Fruit fly (Drosophila melanogaster) whole organism, prepupa: ENCODE data around the gene mre11.

Experiments
- CG10631 ChIP-seq: fragments of 200-800 bp; sonication (Bioruptor generic); optimal IDR thresholded peaks from 2 replicates; lab custom pipeline; 2016; ENCODE audit warnings: missing biosample characterization, missing genetic modification characterization
- CG10669 ChIP-seq: fragments of 200-800 bp; sonication (Bioruptor generic); optimal IDR thresholded peaks from 3 replicates; lab custom pipeline; 2018; ENCODE audit warnings: missing biosample characterization, mild to moderate bottlenecking, missing genetic modification characterization, moderate library complexity
- CG11294 ChIP-seq: fragments of 200-800 bp; sonication (Bioruptor generic); IDR thresholded peaks from 2 replicates; pipeline ENCODE4 v1.3.6; 2022; ENCODE audit warnings: missing biosample characterization, missing genetic modification characterization
- CG11762 ChIP-seq: fragments of 200-800 bp; sonication (Bioruptor generic); optimal IDR thresholded peaks from 3 replicates; lab custom pipeline; 2016; ENCODE audit warnings: missing biosample characterization, missing genetic modification characterization; ENCODE audit not compliant: insufficient read depth
- CG15336 ChIP-seq: fragments of 200-800 bp; sonication (Bioruptor generic); IDR thresholded peaks from 2 replicates; pipeline ENCODE4 v1.3.6; 2022; ENCODE audit warnings: missing biosample characterization, missing genetic modification characterization
- CG31627 ChIP-seq: fragments of 200-800 bp; sonication (Bioruptor generic); optimal IDR thresholded peaks from 3 replicates; lab custom pipeline; 2016; ENCODE audit warnings: missing biosample characterization, missing genetic modification characterization
- CG32006 ChIP-seq: fragments of 200-800 bp; sonication (Bioruptor generic); optimal IDR thresholded peaks from 3 replicates; lab custom pipeline; 2017; ENCODE audit warnings: missing biosample characterization, mild to moderate bottlenecking, missing genetic modification characterization
- CG34406 ChIP-seq: fragments of 200-800 bp; sonication (Bioruptor generic); optimal IDR thresholded peaks from 3 replicates; lab custom pipeline; 2016; ENCODE audit warnings: missing biosample characterization, missing genetic modification characterization
- CG3919 ChIP-seq: fragments of 200-800 bp; sonication (Bioruptor generic); optimal IDR thresholded peaks from 3 replicates; lab custom pipeline; 2016; ENCODE audit warnings: missing biosample characterization, missing genetic modification characterization
- CG4318 ChIP-seq: fragments of 200-800 bp; sonication (Bioruptor generic); optimal IDR thresholded peaks from 3 replicates; lab custom pipeline; 2017; ENCODE audit warnings: missing biosample characterization, mild to moderate bottlenecking, missing genetic modification characterization
- CG6163 ChIP-seq: fragments of 200-800 bp; sonication (Bioruptor generic); IDR thresholded peaks from 3 replicates; pipeline ENCODE4 v1.3.6; 2022; ENCODE audit warnings: missing biosample characterization, missing genetic modification characterization
- CG6808 ChIP-seq: fragments of 200-800 bp; sonication (Bioruptor generic); optimal IDR thresholded peaks from 3 replicates; lab custom pipeline; 2017; ENCODE audit warnings: missing biosample characterization, missing genetic modification characterization, mild to moderate bottlenecking, moderate library complexity, missing genetic modification reagents
- CG6854 ChIP-seq: fragments of 200-800 bp; sonication (Bioruptor generic); optimal IDR thresholded peaks from 2 replicates; lab custom pipeline; 2017; ENCODE audit warnings: missing biosample characterization, mild to moderate bottlenecking, missing genetic modification characterization
- CG7368 ChIP-seq: fragments of 200-800 bp; sonication (Bioruptor generic); optimal IDR thresholded peaks from 3 replicates; lab custom pipeline; 2016; ENCODE audit warnings: missing biosample characterization, missing genetic modification characterization
- CG8119 ChIP-seq: fragments of 200-800 bp; sonication (Bioruptor generic); IDR thresholded peaks from 3 replicates; pipeline ENCODE4 v1.3.6; 2022; ENCODE audit warnings: missing biosample characterization, missing genetic modification characterization
- CG8632 ChIP-seq: fragments of 200-800 bp; sonication (Bioruptor generic); optimal IDR thresholded peaks from 3 replicates; lab custom pipeline; 2016; ENCODE audit warnings: missing biosample characterization, missing genetic modification characterization
- CG9139 ChIP-seq: fragments of 200-800 bp; sonication (Bioruptor generic); optimal IDR thresholded peaks from 3 replicates; lab custom pipeline; 2017; ENCODE audit warnings: missing biosample characterization, mild to moderate bottlenecking, missing genetic modification characterization
- Eip75B ChIP-seq: fragments of 200-800 bp; sonication (Bioruptor generic); optimal IDR thresholded peaks from 3 replicates; lab custom pipeline; 2016; ENCODE audit warnings: missing biosample characterization, missing genetic modification characterization
- Eip93F ChIP-seq: fragments of 200-800 bp; sonication (Bioruptor generic); optimal IDR thresholded peaks from 2 replicates; lab custom pipeline; 2016; ENCODE audit warnings: missing biosample characterization, mild to moderate bottlenecking, missing genetic modification characterization
- Ets21C ChIP-seq: fragments of 200-800 bp; sonication (Bioruptor generic); optimal IDR thresholded peaks from 3 replicates; lab custom pipeline; 2016; ENCODE audit warnings: missing biosample characterization, missing genetic modification characterization
- Ets96B ChIP-seq: fragments of 200-800 bp; optimal IDR thresholded peaks from 2 replicates; lab custom pipeline; 2019; ENCODE audit warnings: missing biosample characterization, mild to moderate bottlenecking, missing genetic modification characterization, moderate library complexity
- Gug ChIP-seq: fragments of 200-800 bp; sonication (Bioruptor generic); IDR thresholded peaks from 2 replicates; pipeline ENCODE4 v1.3.6; 2022; ENCODE audit warnings: missing biosample characterization, missing genetic modification characterization
- Hr38 ChIP-seq: sonication (Bioruptor generic); optimal IDR thresholded peaks from 2 replicates; lab custom pipeline; 2016; ENCODE audit warnings: missing biosample characterization, missing genetic modification characterization
- Hr39 ChIP-seq: fragments of 200-800 bp; sonication (Bioruptor generic); optimal IDR thresholded peaks from 2 replicates; lab custom pipeline; 2016; ENCODE audit warnings: missing biosample characterization, missing genetic modification characterization
- Hr4 ChIP-seq: fragments of 200-800 bp; sonication (Bioruptor generic); optimal IDR thresholded peaks from 3 replicates; lab custom pipeline; 2016; ENCODE audit warnings: missing biosample characterization, missing genetic modification characterization
- Lpt ChIP-seq: fragments of 200-800 bp; sonication (Bioruptor generic); optimal IDR thresholded peaks from 3 replicates; lab custom pipeline; 2016; ENCODE audit warnings: missing biosample characterization, missing genetic modification characterization
- OdsH ChIP-seq: fragments of 200-800 bp; sonication (Bioruptor generic); optimal IDR thresholded peaks from 3 replicates; lab custom pipeline; 2016; ENCODE audit warnings: missing biosample characterization, missing genetic modification characterization
- Smox ChIP-seq: fragments of 200-800 bp; sonication (Bioruptor generic); optimal IDR thresholded peaks from 3 replicates; lab custom pipeline; 2016; ENCODE audit warnings: missing biosample characterization, missing genetic modification characterization
- Sox14 ChIP-seq: fragments of 200-800 bp; sonication (Bioruptor generic); optimal IDR thresholded peaks from 3 replicates; lab custom pipeline; 2016; ENCODE audit warnings: missing biosample characterization, missing genetic modification characterization
- achi ChIP-seq: fragments of 200-800 bp; sonication (Bioruptor generic); optimal IDR thresholded peaks from 3 replicates; lab custom pipeline; 2016; ENCODE audit warnings: missing biosample characterization, missing genetic modification characterization
- acj6 ChIP-seq: fragments of 200-800 bp; sonication (Bioruptor generic); optimal IDR thresholded peaks from 3 replicates; lab custom pipeline; 2016; ENCODE audit warnings: missing biosample characterization, missing genetic modification characterization
- cyc ChIP-seq: fragments of 200-800 bp; sonication (Bioruptor generic); optimal IDR thresholded peaks from 3 replicates; lab custom pipeline; 2016; ENCODE audit warnings: missing biosample characterization, missing genetic modification characterization
- dac ChIP-seq: fragments of 200-800 bp; sonication (Bioruptor generic); optimal IDR thresholded peaks from 2 replicates; lab custom pipeline; 2017; ENCODE audit warnings: missing biosample characterization, mild to moderate bottlenecking, missing genetic modification characterization
- eg ChIP-seq: fragments of 200-800 bp; sonication (Bioruptor generic); IDR thresholded peaks from 3 replicates; pipeline ENCODE4 v1.3.6; 2022; ENCODE audit warnings: missing biosample characterization, missing genetic modification characterization
- esn ChIP-seq: fragments of 200-800 bp; sonication (Bioruptor generic); optimal IDR thresholded peaks from 2 replicates; lab custom pipeline; 2016; ENCODE audit warnings: missing biosample characterization, mild to moderate bottlenecking, missing genetic modification characterization, moderate library complexity
- fd85E ChIP-seq: fragments of 200-800 bp; sonication (Bioruptor generic); optimal IDR thresholded peaks from 3 replicates; lab custom pipeline; 2016; ENCODE audit warnings: missing biosample characterization, missing genetic modification characterization
- fkh ChIP-seq: fragments of 200-800 bp; sonication (Bioruptor generic); optimal IDR thresholded peaks from 3 replicates; lab custom pipeline; 2017; ENCODE audit warnings: missing biosample characterization, mild to moderate bottlenecking, missing genetic modification characterization, moderate library complexity
- lz ChIP-seq: fragments of 200-800 bp; sonication (Bioruptor generic); optimal IDR thresholded peaks from 3 replicates; lab custom pipeline; 2016; ENCODE audit warnings: missing biosample characterization, missing genetic modification characterization
- net ChIP-seq: fragments of 200-800 bp; sonication (Bioruptor generic); optimal IDR thresholded peaks from 3 replicates; lab custom pipeline; 2016; ENCODE audit warnings: missing biosample characterization, missing genetic modification characterization
- salr ChIP-seq, 2 experiments: fragments of 200-800 bp; sonication (Bioruptor generic); optimal IDR thresholded peaks; 3 replicates each; lab custom pipeline; 2016 to 2018; ENCODE audit warnings: missing biosample characterization in 2 of 2, missing genetic modification characterization in 2 of 2, mild to moderate bottlenecking in 1 of 2
- spab ChIP-seq: fragments of 200-800 bp; sonication (Bioruptor generic); optimal IDR thresholded peaks from 2 replicates; lab custom pipeline; 2017; ENCODE audit warnings: missing biosample characterization, mild to moderate bottlenecking, missing genetic modification characterization, missing genetic modification reagents
- ss ChIP-seq, 2 experiments: fragments of 200-800 bp; sonication (Bioruptor generic); optimal IDR thresholded peaks; 2 replicates in 1 of 2; 3 replicates in 1 of 2; lab custom pipeline; 2017 to 2018; ENCODE audit warnings: mild to moderate bottlenecking in 2 of 2, missing biosample characterization in 2 of 2, missing genetic modification characterization in 2 of 2, moderate library complexity in 1 of 2
- svp ChIP-seq: fragments of 200-800 bp; sonication (Bioruptor generic); peaks from one replicate; lab custom pipeline; 2016; ENCODE audit warnings: missing biosample characterization, missing genetic modification characterization
- topi ChIP-seq: fragments of 200-800 bp; sonication (Bioruptor generic); optimal IDR thresholded peaks from 3 replicates; lab custom pipeline; 2016; ENCODE audit warnings: missing biosample characterization, missing genetic modification characterization

Gene mre11

dm6 chr2L:11322115-11322514, 40.2 kb downstream of the mre11 start (continued):
- no peak for TF ChIP-seq CG34406 (GFP tag; lab: Kevin White, UChicago)
- TF ChIP-seq CG10631 (GFP tag; lab: Kevin White, UChicago) = no peak
- peak; percentile 32 for TF ChIP-seq Ets96B (tag; lab: Kevin White, UChicago)
- TF ChIP-seq CG7368 = no peak
- no peak for TF ChIP-seq CG6163 (GFP tag; lab: Robert Waterston, UW)
- peak; percentile 35 for TF ChIP-seq CG3919 (GFP tag; lab: Kevin White, UChicago)
- no peak for TF ChIP-seq net (GFP tag; lab: Kevin White, UChicago)
- TF ChIP-seq eg = no peak
- TF ChIP-seq CG11762 (GFP tag; lab: Kevin White, UChicago) = no peak
- no peak for TF ChIP-seq salr (GFP tag; optimal IDR thresholded peaks at IDR 0.05; lab: Kevin White, UChicago)
- peak; percentile 45 for TF ChIP-seq OdsH
- TF ChIP-seq acj6 (GFP tag; lab: Kevin White, UChicago) = peak; percentile 44
- peak; percentile 4 for TF ChIP-seq esn
- no peak for TF ChIP-seq CG4318 (GFP tag; lab: Kevin White, UChicago)
- TF ChIP-seq CG15336 = 0 out of 2 replicates have a peak, but pooled peaks have one; percentile 17
- no peak for TF ChIP-seq CG6854 (GFP tag; lab: Kevin White, UChicago)
- TF ChIP-seq CG9139 (GFP tag; lab: Kevin White, UChicago) = no peak
- TF ChIP-seq cyc (GFP tag; lab: Kevin White, UChicago) = no peak
- TF ChIP-seq, all 60 proteins: peak for 15

DNA sequence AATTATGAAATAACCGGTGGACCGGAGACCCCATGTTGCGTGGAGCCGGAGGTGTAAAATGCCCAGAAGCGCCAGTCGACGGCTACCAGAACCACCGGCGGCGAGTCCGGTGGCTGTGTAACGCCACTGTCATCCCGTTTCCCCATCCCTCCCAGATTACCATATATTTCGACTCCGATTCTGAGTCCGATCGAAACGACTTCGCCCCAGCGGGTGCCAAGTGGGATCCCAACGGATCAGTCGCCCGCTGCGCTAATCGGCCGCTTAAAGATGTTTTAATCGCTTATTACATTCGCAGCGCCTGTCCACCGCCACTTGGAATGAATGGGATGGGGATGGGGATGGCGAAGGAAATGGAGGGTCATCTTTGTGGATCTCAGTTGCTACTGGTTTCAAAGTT, 40.9 kb downstream of the mre11 start:
- TF ChIP-seq CG6854 (GFP tag; lab: Kevin White, UChicago) (no peak), Ets21C (no peak), achi (GFP tag; lab: Kevin White, UChicago) (no peak), fd85E (GFP tag; lab: Kevin White, UChicago) (no peak), Smox (no peak), OdsH (no peak), CG15336 (no peak), Gug (GFP tag; lab: Robert Waterston, UW) (no peak), CG32006 (GFP tag; lab: Kevin White, UChicago) (no peak), CG4318 (GFP tag; lab: Kevin White, UChicago) (no peak), CG6808 (GFP tag; lab: Kevin White, UChicago) (no peak), CG11294 (GFP tag; lab: Robert Waterston, UW) (no peak), fkh (no peak)

dm6 chr2L:11323917-11324316, 42.0 kb downstream of the mre11 start:
- TF ChIP-seq eg (peak; percentile 96), CG9139 (GFP tag; lab: Kevin White, UChicago) (peak; percentile 94), CG32006 (GFP tag; lab: Kevin White, UChicago) (peak; percentile 94), Lpt (GFP tag; lab: Kevin White, UChicago) (peak; percentile 93), Ets21C (peak; percentile 82), CG6163 (GFP tag; lab: Robert Waterston, UW) (peak; percentile 98), CG8119 (GFP tag; lab: Robert Waterston, UW) (peak; percentile 96), Hr38 (GFP tag; lab: Kevin White, UChicago) (peak; percentile 24), CG11294 (GFP tag; lab: Robert Waterston, UW) (peak; percentile 89), salr (GFP tag; optimal IDR thresholded peaks at IDR 0.05; lab: Kevin White, UChicago) (peak; percentile 93 to 94), Gug (GFP tag; lab: Robert Waterston, UW) (peak; percentile 91), Eip75B (peak; percentile 95), fd85E (GFP tag; lab: Kevin White, UChicago) (peak; percentile 71), CG7368 (peak; percentile 88), CG10669 (GFP tag; lab: Kevin White, UChicago) (peak; percentile 92), net (GFP tag; lab: Kevin White, UChicago) (peak; percentile 95), lz (GFP tag; lab: Kevin White, UChicago) (peak; percentile 92), CG3919 (GFP tag; lab: Kevin White, UChicago) (peak; percentile 97), CG8632 (GFP tag; lab: Kevin White, UChicago) (peak; percentile 91), Ets96B (tag; lab: Kevin White, UChicago) (peak; percentile 95), CG6808 (GFP tag; lab: Kevin White, UChicago) (peak; percentile 94), spab (peak; percentile 93), CG6854 (GFP tag; lab: Kevin White, UChicago) (peak; percentile 86), CG31627 (peak; percentile 93), OdsH (peak; percentile 92), topi (GFP tag; lab: Kevin White, UChicago) (peak; percentile 92), cyc (GFP tag; lab: Kevin White, UChicago) (peak; percentile 93), Smox (peak; percentile 89), Sox14 (GFP tag; lab: Kevin White, UChicago) (peak; percentile 96), CG11762 (GFP tag; lab: Kevin White, UChicago) (peak; percentile 91), Hr39 (GFP tag; lab: Kevin White, UChicago) (peak; percentile 94), Hr4 (peak; percentile 95), Eip93F (peak; percentile 57), acj6 (GFP tag; lab: Kevin White, UChicago) (peak; percentile 95), fkh (no peak), dac (GFP tag; lab: Kevin White, UChicago) (peak; percentile 85), svp (peak; percentile 95), ss (GFP tag; optimal IDR thresholded peaks at IDR 0.05; lab: Kevin White, UChicago) (peak; percentile 90 to 94)
